Worm (Caenorhabditis elegans) whole organism, L4/young adult: ENCODE measurements around the gene meg-1.

Experiments used
- W03F9.2 ChIP-seq: fragments of 150-350 bp; optimal IDR thresholded peaks from 2 replicates; lab custom pipeline; 2014; ENCODE audit warnings: missing biosample characterization, missing genetic modification characterization
- dao-5 ChIP-seq: sonication (generic microtip); optimal IDR thresholded peaks from 2 replicates; lab custom pipeline; 2016; ENCODE audit warnings: missing genotype, missing genetic modification characterization, moderate library complexity, missing compliant biosample characterization
- him-1 ChIP-seq: sonication (generic microtip); optimal IDR thresholded peaks from 2 replicates; lab custom pipeline; 2016; ENCODE audit warnings: missing genotype, missing genetic modification reagents, missing genetic modification characterization, missing compliant biosample characterization

- TF ChIP-seq him-1 (tag; lab: Kevin White, UChicago), result no peak
- peak; percentile 25 for TF ChIP-seq W03F9.2 (tag; lab: Kevin White, UChicago)
- TF ChIP-seq dao-5 (tag; lab: Kevin White, UChicago), result no peak
Observed at ce11 chrX:13950620-13951152, 21.3 kb upstream of the meg-1 start.
